Worm (Caenorhabditis elegans) whole organism, L4 larva: ENCODE data around the gene pmp-3.

Experiments
- Y105C5A.15 ChIP-seq: fragments of 200-800 bp; sonication (Bioruptor generic); IDR thresholded peaks from 2 replicates; pipeline ENCODE4 v1.3.6; 2022; ENCODE audit warnings: missing genetic modification characterization, missing compliant biosample characterization
- ceh-28 ChIP-seq: fragments of 150-350 bp; optimal IDR thresholded peaks from 2 replicates; lab custom pipeline; 2014; ENCODE audit warnings: missing biosample characterization, missing genetic modification reagents, missing genetic modification characterization
- ctbp-1 ChIP-seq: fragments of 200-800 bp; sonication (Bioruptor generic); IDR thresholded peaks from 2 replicates; pipeline ENCODE4 v1.3.6; 2022; ENCODE audit warnings: missing genetic modification reagents, missing genetic modification characterization, missing compliant biosample characterization
- mdl-1 ChIP-seq, 2 experiments: fragments of 150-350 bp in 1 of 2; sonication (generic microtip) in 1 of 2; optimal IDR thresholded peaks; 2 replicates each; lab custom pipeline; 2014 to 2017; ENCODE audit warnings: missing biosample characterization in 2 of 2, missing genetic modification characterization in 2 of 2
- mep-1 ChIP-seq: fragments of 150-350 bp; sonication (generic microtip); optimal IDR thresholded peaks from 3 replicates; lab custom pipeline; 2014; ENCODE audit warnings: missing biosample characterization, missing genetic modification characterization
- nhr-111 ChIP-seq: fragments of 200-800 bp; sonication (Bioruptor generic); optimal IDR thresholded peaks from 2 replicates; lab custom pipeline; 2018; ENCODE audit warnings: mild to moderate bottlenecking, missing genetic modification characterization, missing compliant biosample characterization
- nhr-48 ChIP-seq: sonication (generic microtip); optimal IDR thresholded peaks from 2 replicates; lab custom pipeline; 2016; ENCODE audit warnings: mild to moderate bottlenecking, missing genetic modification characterization, missing compliant biosample characterization
- nhr-6 ChIP-seq: fragments of 150-350 bp; optimal IDR thresholded peaks from 2 replicates; lab custom pipeline; 2014; ENCODE audit warnings: missing biosample characterization, missing genetic modification characterization
- skn-1 ChIP-seq: fragments of 150-350 bp; optimal IDR thresholded peaks from 2 replicates; lab custom pipeline; 2014; ENCODE audit warnings: missing biosample characterization, missing genetic modification characterization
- spr-1 ChIP-seq: sonication (generic microtip); optimal IDR thresholded peaks from 2 replicates; lab custom pipeline; 2016; ENCODE audit warnings: mild to moderate bottlenecking, missing genetic modification characterization, missing compliant biosample characterization
- unc-62 ChIP-seq, 3 experiments: fragments of 150-350 bp in 1 of 3; sonication (generic microtip); optimal IDR thresholded peaks in 2 of 3; peaks in 1 of 3; 1 replicate in 1 of 3; 2 replicates in 2 of 3; lab custom pipeline; 2014 to 2017; ENCODE audit warnings: missing biosample characterization in 3 of 3, missing genetic modification characterization in 3 of 3, missing genetic modification reagents in 3 of 3, missing genotype in 1 of 3

DNA sequence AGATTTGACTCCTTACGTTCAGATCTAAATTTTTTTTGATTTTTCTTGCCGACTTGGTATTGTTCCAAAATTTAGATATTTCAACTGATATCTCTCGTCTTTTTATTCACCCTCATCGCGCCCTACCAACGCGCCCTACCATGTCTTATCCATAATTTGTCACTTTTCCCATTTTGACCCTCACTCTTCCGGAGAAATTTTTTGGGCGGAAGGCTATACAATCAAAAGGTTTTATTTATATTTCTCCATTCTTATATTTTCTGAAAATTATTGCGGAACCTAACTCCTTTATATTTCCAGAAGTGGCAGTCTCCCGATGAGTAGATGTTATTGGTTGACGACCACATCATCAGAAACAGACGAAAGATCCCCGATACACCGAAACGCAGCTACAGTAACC, 25.7 kb upstream of the pmp-3 start, which contains the start of gene hot-1:
- TF ChIP-seq Y105C5A.15 (GFP tag; lab: Robert Waterston, UW) (no peak), nhr-6 (tag; lab: Kevin White, UChicago) (no peak), nhr-111 (no peak), skn-1 (tag; lab: Kevin White, UChicago) (no peak), spr-1 (no peak), unc-62 (GFP tag; optimal IDR thresholded peaks at IDR 0.05 in 1 of 2; lab: Kevin White, UChicago) (no peak), unc-62 (tag; optimal IDR thresholded peaks at IDR 0.05; lab: Kevin White, UChicago) (no peak), ctbp-1 (GFP tag; lab: Robert Waterston, UW) (no peak), ceh-28 (tag; lab: Kevin White, UChicago) (no peak), nhr-48 (tag; lab: Kevin White, UChicago) (no peak), mep-1 (tag; lab: Kevin White, UChicago) (no peak), mdl-1 (tag; optimal IDR thresholded peaks at IDR 0.05; lab: Kevin White, UChicago) (no peak)
